Fruit fly (Drosophila melanogaster) S2 (cell line): Measurements from ENCODE around the gene CG14810.

Experiments used
- CG8478 ChIP-seq: fragments of >200 bp; optimal IDR thresholded peaks from 2 replicates; lab custom pipeline; 2018
- CTCF ChIP-seq, 2 experiments: fragments of >200 bp; optimal IDR thresholded peaks; 2 replicates each; lab custom pipeline; 2018

- TF ChIP-seq CG8478 (lab: Kevin White, UChicago) (no peak), CTCF (optimal IDR thresholded peaks at IDR 0.05; lab: Kevin White, UChicago) (no peak)
These were observed 26.3 kb downstream of the CG14810 start for dm6 chrX:1793793-1794358.
